Fruit fly (Drosophila melanogaster) whole organism, adult: ENCODE measurements around the gene CG32236.
A peak's percentile ranks its signal among the peaks of the same experiment; 100 is the strongest.

Source experiments
- CG11617 ChIP-seq: fragments of 200-800 bp; sonication (Bioruptor generic); optimal IDR thresholded peaks from 2 replicates; lab custom pipeline; 2017; ENCODE audit warnings: mild to moderate bottlenecking, missing biosample characterization, missing genetic modification reagents, missing genetic modification characterization
- CG12768 ChIP-seq: fragments of 200-800 bp; sonication (Bioruptor generic); optimal IDR thresholded peaks from 2 replicates; lab custom pipeline; 2017; ENCODE audit warnings: missing biosample characterization, missing genetic modification characterization, mild to moderate bottlenecking, moderate library complexity, missing genetic modification reagents
- CG14711 ChIP-seq: fragments of 200-800 bp; sonication (Bioruptor generic); optimal IDR thresholded peaks from 2 replicates; lab custom pipeline; 2018; ENCODE audit warnings: missing biosample characterization, mild to moderate bottlenecking, missing genetic modification characterization, moderate library complexity
- CG1620 ChIP-seq: fragments of 200-800 bp; sonication (Bioruptor generic); optimal IDR thresholded peaks from 2 replicates; lab custom pipeline; 2016; ENCODE audit warnings: missing biosample characterization, missing genetic modification characterization
- CG33017 ChIP-seq: fragments of 200-800 bp; sonication (Bioruptor generic); optimal IDR thresholded peaks from 2 replicates; lab custom pipeline; 2018; ENCODE audit warnings: missing biosample characterization, mild to moderate bottlenecking, missing genetic modification characterization, moderate library complexity
- CG5204 ChIP-seq: fragments of 200-800 bp; sonication (Bioruptor generic); optimal IDR thresholded peaks from 2 replicates; lab custom pipeline; 2016; ENCODE audit warnings: missing biosample characterization, missing genetic modification characterization
- CG7045 ChIP-seq: fragments of 200-800 bp; sonication (Bioruptor generic); optimal IDR thresholded peaks from 2 replicates; lab custom pipeline; 2017; ENCODE audit warnings: missing biosample characterization, mild to moderate bottlenecking, missing genetic modification characterization
- CG7101 ChIP-seq: fragments of 200-800 bp; sonication (Bioruptor generic); optimal IDR thresholded peaks from 2 replicates; lab custom pipeline; 2018; ENCODE audit warnings: missing biosample characterization, mild to moderate bottlenecking, missing genetic modification characterization, moderate library complexity
- Clk ChIP-seq: fragments of 200-800 bp; sonication (Bioruptor generic); optimal IDR thresholded peaks from 2 replicates; lab custom pipeline; 2017; ENCODE audit warnings: missing biosample characterization, missing genetic modification characterization
- Crg-1 ChIP-seq: fragments of 200-800 bp; sonication (Bioruptor generic); optimal IDR thresholded peaks from 2 replicates; lab custom pipeline; 2016; ENCODE audit warnings: missing biosample characterization, missing genetic modification characterization
- Hr96 ChIP-seq: fragments of 200-800 bp; sonication (Bioruptor generic); optimal IDR thresholded peaks from 2 replicates; lab custom pipeline; 2016; ENCODE audit warnings: missing biosample characterization, missing genetic modification characterization
- Mnt ChIP-seq: fragments of 200-800 bp; sonication (Bioruptor generic); optimal IDR thresholded peaks from 2 replicates; lab custom pipeline; 2016; ENCODE audit warnings: missing biosample characterization, mild to moderate bottlenecking, missing genetic modification characterization
- bab1 ChIP-seq: fragments of 200-800 bp; sonication (Bioruptor generic); optimal IDR thresholded peaks from 3 replicates; lab custom pipeline; 2019; ENCODE audit warnings: missing biosample characterization, mild to moderate bottlenecking, missing genetic modification characterization, moderate library complexity
- cic ChIP-seq: fragments of 200-800 bp; sonication (Bioruptor generic); optimal IDR thresholded peaks from 2 replicates; lab custom pipeline; 2017; ENCODE audit warnings: missing biosample characterization, mild to moderate bottlenecking, missing genetic modification characterization, moderate library complexity
- cnc ChIP-seq, 2 experiments: fragments of >200 bp; optimal IDR thresholded peaks; 2 replicates each; lab custom pipeline; 2017
- kay ChIP-seq: fragments of 200-800 bp; sonication (Bioruptor generic); peaks from one replicate; lab custom pipeline; 2016; ENCODE audit warnings: missing biosample characterization, missing genetic modification characterization, borderline replicate concordance
- ovo ChIP-seq: fragments of 200-800 bp; sonication (Bioruptor generic); optimal IDR thresholded peaks from 2 replicates; lab custom pipeline; 2016; ENCODE audit warnings: missing biosample characterization, missing genetic modification characterization
- pad ChIP-seq: fragments of 200-800 bp; sonication (Bioruptor generic); optimal IDR thresholded peaks from 3 replicates; lab custom pipeline; 2017; ENCODE audit warnings: missing biosample characterization, missing genetic modification characterization, mild to moderate bottlenecking, moderate library complexity, missing genetic modification reagents
- tj ChIP-seq: fragments of 200-800 bp; sonication (Bioruptor generic); optimal IDR thresholded peaks from 3 replicates; lab custom pipeline; 2017; ENCODE audit warnings: missing biosample characterization, mild to moderate bottlenecking, missing genetic modification characterization, moderate library complexity
- toe ChIP-seq: fragments of 200-800 bp; sonication (Bioruptor generic); optimal IDR thresholded peaks from 2 replicates; lab custom pipeline; 2016; ENCODE audit warnings: missing biosample characterization, missing genetic modification characterization

Gene CG32236

DNA sequence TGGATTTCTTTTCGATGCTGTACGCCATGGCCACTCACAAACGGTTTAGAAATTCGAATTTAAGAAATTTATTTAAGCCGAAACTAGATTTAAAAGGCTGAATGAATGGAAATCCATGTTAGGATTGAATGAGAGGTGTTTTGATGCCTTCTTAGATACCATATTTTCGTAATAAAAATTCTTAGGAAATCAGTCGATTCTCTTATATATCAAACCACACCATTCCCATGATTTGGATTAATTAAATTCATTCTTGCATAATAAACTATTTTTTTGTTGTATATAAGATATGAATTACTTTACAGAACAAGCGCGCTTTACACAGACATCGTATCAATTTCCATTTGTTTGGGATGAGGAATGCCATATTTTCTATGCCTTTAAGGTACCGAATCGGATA, 21.5 kb upstream of the CG32236 start, which contains the start of gene CG7514:
Gene CG7514, minus strand, starts transcription at position 101 of the 400 bp plus-strand sequence.
- TF ChIP-seq CG33017 (no peak), toe (GFP tag; lab: Kevin White, UChicago) (no peak), CG5204 (no peak), cic (GFP tag; lab: Kevin White, UChicago) (no peak), CG7045 (GFP tag; lab: Kevin White, UChicago) (no peak), CG11617 (GFP tag; lab: Kevin White, UChicago) (no peak), cnc (optimal IDR thresholded peaks at IDR 0.05; lab: Kevin White, UChicago) (no peak), pad (GFP tag; lab: Kevin White, UChicago) (no peak), CG12768 (GFP tag; lab: Kevin White, UChicago) (no peak), kay (GFP tag; lab: Kevin White, UChicago) (no peak), Crg-1 (no peak), tj (GFP tag; lab: Kevin White, UChicago) (no peak), Mnt (GFP tag; lab: Kevin White, UChicago) (no peak)

DNA sequence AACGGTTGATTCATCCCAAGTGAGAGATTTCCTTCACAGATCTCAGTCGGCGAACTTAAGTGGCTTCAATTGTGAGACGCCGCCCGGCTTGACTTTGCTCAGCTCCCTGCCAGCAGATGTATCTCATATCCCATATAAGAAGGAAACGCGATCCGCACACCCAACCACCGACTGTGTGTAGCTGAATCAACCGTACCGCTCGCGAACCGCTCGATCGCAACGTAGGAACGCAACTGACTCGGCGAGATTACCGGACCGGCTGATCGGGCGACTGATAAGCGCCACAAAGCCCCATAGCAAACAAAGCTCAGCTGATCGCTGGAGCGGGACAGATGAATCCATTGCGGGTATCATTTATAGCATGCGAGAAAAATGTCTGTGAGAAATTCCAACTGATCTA, 19.9 kb upstream of the CG32236 start, which contains the start of gene axo:
Gene axo, minus strand, starts transcription at position 185 of the 400 bp plus-strand sequence.
- TF ChIP-seq Hr96 (GFP tag; lab: Kevin White, UChicago): no peak
- peak; percentile 19 for TF ChIP-seq CG12768 (GFP tag; lab: Kevin White, UChicago)

DNA sequence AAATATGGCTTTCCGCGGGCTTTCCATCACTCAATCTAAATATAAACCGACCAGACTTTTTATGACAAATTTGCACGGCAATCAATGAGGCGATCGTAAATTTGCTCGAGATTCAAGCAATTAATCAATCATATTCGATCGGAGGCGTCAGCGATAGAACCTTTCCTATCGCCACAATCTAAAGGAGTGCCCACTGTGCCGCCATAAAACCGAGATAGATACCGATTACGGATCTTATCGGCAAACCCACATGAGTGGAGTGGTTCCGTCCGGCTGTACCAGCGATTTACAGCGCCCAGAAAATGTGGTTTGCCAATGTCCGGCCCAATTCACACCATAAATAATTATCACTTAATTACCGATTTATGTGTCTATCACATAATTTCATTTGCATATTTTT, 19.4 kb upstream of the CG32236 start:
- TF ChIP-seq CG7045 (GFP tag; lab: Kevin White, UChicago): no peak
- no peak for TF ChIP-seq tj (GFP tag; lab: Kevin White, UChicago)
- TF ChIP-seq toe (GFP tag; lab: Kevin White, UChicago): no peak
- no peak for TF ChIP-seq Mnt (GFP tag; lab: Kevin White, UChicago)
- TF ChIP-seq ovo (GFP tag; lab: Kevin White, UChicago): no peak
- TF ChIP-seq CG33017: no peak
- TF ChIP-seq bab1: no peak
- no peak for TF ChIP-seq CG5204
- no peak for TF ChIP-seq CG12768 (GFP tag; lab: Kevin White, UChicago)
- no peak for TF ChIP-seq cnc (optimal IDR thresholded peaks at IDR 0.05; lab: Kevin White, UChicago)

DNA sequence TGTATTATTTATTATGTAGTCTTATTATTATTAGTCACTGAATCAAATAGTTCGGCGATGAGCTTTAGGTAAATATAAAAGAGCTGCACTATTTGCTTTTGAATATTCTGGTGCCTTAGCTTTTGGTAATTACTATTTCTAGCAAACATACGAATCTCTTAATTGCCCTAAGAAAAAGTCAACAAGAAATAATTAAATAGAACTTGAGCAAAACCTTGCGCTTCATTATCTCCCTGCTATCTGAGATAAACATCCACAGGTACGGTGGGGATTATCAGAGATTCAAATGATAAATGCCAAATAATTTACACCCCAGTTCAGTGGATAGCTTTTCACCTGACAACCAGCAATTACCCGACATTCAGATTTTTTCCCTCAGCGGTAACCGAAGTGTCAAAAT, 18.9 kb upstream of the CG32236 start:
- TF ChIP-seq ovo (GFP tag; lab: Kevin White, UChicago) (no peak), tj (GFP tag; lab: Kevin White, UChicago) (no peak), Hr96 (GFP tag; lab: Kevin White, UChicago) (no peak), CG7101 (no peak), cnc (optimal IDR thresholded peaks at IDR 0.05; lab: Kevin White, UChicago) (no peak), CG1620 (no peak), kay (GFP tag; lab: Kevin White, UChicago) (no peak), bab1 (no peak), CG7045 (GFP tag; lab: Kevin White, UChicago) (no peak), CG12768 (GFP tag; lab: Kevin White, UChicago) (no peak), Crg-1 (no peak), toe (GFP tag; lab: Kevin White, UChicago) (no peak), CG11617 (GFP tag; lab: Kevin White, UChicago) (no peak), CG5204 (no peak), pad (GFP tag; lab: Kevin White, UChicago) (no peak), cic (GFP tag; lab: Kevin White, UChicago) (no peak), Mnt (GFP tag; lab: Kevin White, UChicago) (no peak)

DNA sequence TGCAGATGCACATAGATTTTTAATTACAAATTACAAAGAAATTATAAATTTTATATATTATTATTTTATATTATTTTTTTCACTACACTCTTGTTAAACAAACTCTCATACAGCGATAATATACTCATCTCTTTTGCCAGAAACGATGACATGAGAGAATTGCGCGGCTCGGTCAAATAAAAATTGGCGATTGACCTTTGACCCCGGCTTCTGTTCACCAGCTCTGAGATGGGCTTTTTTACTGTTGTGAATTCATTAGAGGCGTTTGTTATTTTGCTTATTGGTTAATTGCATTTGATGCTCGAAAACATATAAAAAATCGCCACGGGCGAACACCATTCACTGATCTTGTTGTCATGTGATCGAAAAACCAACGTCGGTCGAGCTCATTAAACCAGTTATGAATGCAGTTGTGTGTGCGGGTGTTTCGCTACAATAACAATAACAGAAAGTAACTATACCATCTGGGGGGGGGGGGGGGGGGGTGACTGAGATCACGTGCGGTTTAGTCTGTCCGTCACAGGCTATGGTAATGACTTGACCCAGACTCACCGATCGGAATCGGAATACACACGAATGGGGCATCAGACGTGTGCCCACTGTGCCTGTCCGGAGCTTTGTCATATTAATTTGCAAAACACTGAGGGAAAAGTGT, 17.6 kb upstream of the CG32236 start:
- TF ChIP-seq CG11617 (GFP tag; lab: Kevin White, UChicago): no peak

DNA sequence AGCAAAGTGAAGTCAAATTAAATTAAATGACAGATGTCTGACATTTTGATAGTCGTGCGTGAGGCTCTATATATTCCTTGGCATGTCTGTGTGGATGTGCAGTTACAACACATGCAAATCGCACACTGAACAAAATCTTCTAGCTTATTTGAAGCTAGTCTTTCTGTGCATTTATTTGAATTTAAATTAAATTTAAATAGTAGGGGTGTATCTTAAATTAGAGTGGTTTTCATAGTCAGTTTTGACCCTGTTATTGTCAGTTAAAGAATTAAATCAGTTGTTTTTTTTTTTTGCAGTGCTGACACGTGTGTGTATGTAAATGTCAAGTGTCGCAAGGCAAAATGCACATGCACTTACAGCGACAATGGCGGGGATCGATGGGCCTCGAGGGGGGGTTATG, 11.9 kb upstream of the CG32236 start:
- no peak for TF ChIP-seq CG33017
- TF ChIP-seq toe (GFP tag; lab: Kevin White, UChicago): no peak
- no peak for TF ChIP-seq CG5204
- TF ChIP-seq Hr96 (GFP tag; lab: Kevin White, UChicago): no peak
- no peak for TF ChIP-seq CG11617 (GFP tag; lab: Kevin White, UChicago)

DNA sequence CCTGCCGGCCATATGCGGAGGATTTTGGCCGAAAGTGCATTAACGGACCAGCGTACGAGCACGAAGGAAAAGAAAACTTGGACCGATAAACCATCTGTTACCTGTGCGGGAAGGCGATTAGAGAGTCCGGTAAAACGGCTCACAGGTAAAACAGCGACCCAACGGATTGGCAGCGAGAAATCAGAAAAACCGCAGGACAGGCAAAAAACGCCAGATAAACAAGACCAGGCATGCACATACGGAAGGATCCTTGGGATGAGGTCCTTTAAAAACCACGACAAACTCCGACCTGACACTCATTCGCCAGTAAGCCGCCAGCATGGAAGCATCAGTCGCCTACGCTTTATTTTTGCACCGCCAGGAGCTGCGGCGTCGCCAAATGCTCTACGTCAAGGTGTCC, 10.3 kb upstream of the CG32236 start, which contains the start of gene CG34266:
Gene CG34266, plus strand, starts transcription at position 301 of the 400 bp plus-strand sequence.
- no peak for TF ChIP-seq CG5204

DNA sequence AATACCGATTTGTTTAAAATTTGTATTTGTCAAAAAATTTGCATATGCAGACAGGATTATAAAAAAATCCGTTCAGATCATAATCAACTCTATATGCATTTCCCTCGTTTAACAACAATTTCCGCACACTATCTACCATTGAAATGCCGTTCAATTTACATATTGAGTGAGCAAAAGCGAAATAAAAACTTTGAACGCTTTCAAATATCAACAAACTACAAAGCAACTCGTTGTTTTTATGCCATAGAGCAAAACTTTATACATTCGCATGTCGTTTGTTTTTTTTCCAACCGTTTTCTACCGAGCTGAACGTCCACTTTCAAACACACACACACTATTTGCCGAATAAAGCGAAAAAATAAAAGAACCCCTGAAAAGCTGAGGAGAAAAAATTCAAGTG, 19.2 kb downstream of the CG32236 start, which contains the start of gene TTLL1B:
Gene TTLL1B, plus strand, starts transcription at position 301 of the 400 bp plus-strand sequence.
- TF ChIP-seq cic (GFP tag; lab: Kevin White, UChicago): no peak
- TF ChIP-seq cnc (optimal IDR thresholded peaks at IDR 0.05; lab: Kevin White, UChicago): no peak
- no peak for TF ChIP-seq Clk (GFP tag; lab: Kevin White, UChicago)
- no peak for TF ChIP-seq CG14711 (tag; lab: Kevin White, UChicago)
- no peak for TF ChIP-seq pad (GFP tag; lab: Kevin White, UChicago)
- no peak for TF ChIP-seq CG1620
- no peak for TF ChIP-seq CG7045 (GFP tag; lab: Kevin White, UChicago)
- TF ChIP-seq tj (GFP tag; lab: Kevin White, UChicago): no peak
- no peak for TF ChIP-seq Hr96 (GFP tag; lab: Kevin White, UChicago)
- no peak for TF ChIP-seq bab1
- TF ChIP-seq CG11617 (GFP tag; lab: Kevin White, UChicago): no peak
- TF ChIP-seq Mnt (GFP tag; lab: Kevin White, UChicago): no peak
- TF ChIP-seq toe (GFP tag; lab: Kevin White, UChicago): no peak
- no peak for TF ChIP-seq ovo (GFP tag; lab: Kevin White, UChicago)
- no peak for TF ChIP-seq Crg-1
